Worm (Caenorhabditis elegans): Measurements from ENCODE around the gene myrf-1.

- no peak for TF ChIP-seq unc-39 (tag; optimal IDR thresholded peaks at IDR 0.05)
- no peak for TF ChIP-seq nhr-12 (tag; optimal IDR thresholded peaks at IDR 0.05)
- TF ChIP-seq ztf-11 (tag; optimal IDR thresholded peaks at IDR 0.05): no peak
- no peak for TF ChIP-seq unc-62 (GFP tag; optimal IDR thresholded peaks at IDR 0.05)
- no peak for TF ChIP-seq pha-4 (tag; optimal IDR thresholded peaks at IDR 0.05)
- no peak for TF ChIP-seq ham-2 (GFP tag; optimal IDR thresholded peaks at IDR 0.05)
- TF ChIP-seq snpc-4 (tag; optimal IDR thresholded peaks at IDR 0.05): no peak
- no peak for TF ChIP-seq elt-1 (tag; optimal IDR thresholded peaks at IDR 0.05; ENCODE audit: borderline replicate concordance, insufficient read depth)
- no peak for TF ChIP-seq nhr-28 (tag; optimal IDR thresholded peaks at IDR 0.05)
- TF ChIP-seq tbx-8 (GFP tag; optimal IDR thresholded peaks at IDR 0.05): no peak
- TF ChIP-seq sptf-1 (tag; optimal IDR thresholded peaks at IDR 0.05): no peak
- no peak for TF ChIP-seq nhr-237 (tag; optimal IDR thresholded peaks at IDR 0.05)
- TF ChIP-seq ceh-43 (GFP tag; optimal IDR thresholded peaks at IDR 0.05): no peak
These were observed 7.9 kb downstream of the myrf-1 start, which contains the start of gene ZK666.14 for ce11 chrII:10494467-10494866.
